Fruit fly (Drosophila melanogaster) whole organism, prepupa: Measurements from ENCODE around the gene PLCXD.

ENCODE experiments used
- CG11762 ChIP-seq: fragments of 200-800 bp; sonication (Bioruptor generic); optimal IDR thresholded peaks from 3 replicates; lab custom pipeline; 2016; ENCODE audit warnings: missing biosample characterization, missing genetic modification characterization; ENCODE audit not compliant: insufficient read depth
- CG3032 ChIP-seq: fragments of 200-800 bp; optimal IDR thresholded peaks from 2 replicates; lab custom pipeline; 2019; ENCODE audit warnings: missing biosample characterization, mild to moderate bottlenecking, missing genetic modification characterization, moderate library complexity
- CG31627 ChIP-seq: fragments of 200-800 bp; sonication (Bioruptor generic); optimal IDR thresholded peaks from 3 replicates; lab custom pipeline; 2016; ENCODE audit warnings: missing biosample characterization, missing genetic modification characterization
- Sox14 ChIP-seq: fragments of 200-800 bp; sonication (Bioruptor generic); optimal IDR thresholded peaks from 3 replicates; lab custom pipeline; 2016; ENCODE audit warnings: missing biosample characterization, missing genetic modification characterization
- acj6 ChIP-seq: fragments of 200-800 bp; sonication (Bioruptor generic); optimal IDR thresholded peaks from 3 replicates; lab custom pipeline; 2016; ENCODE audit warnings: missing biosample characterization, missing genetic modification characterization
- pdm3 ChIP-seq: fragments of 200-800 bp; sonication (Bioruptor generic); optimal IDR thresholded peaks from 3 replicates; lab custom pipeline; 2016; ENCODE audit warnings: missing biosample characterization, missing genetic modification characterization
- svp ChIP-seq: fragments of 200-800 bp; sonication (Bioruptor generic); peaks from one replicate; lab custom pipeline; 2016; ENCODE audit warnings: missing biosample characterization, missing genetic modification characterization

DNA sequence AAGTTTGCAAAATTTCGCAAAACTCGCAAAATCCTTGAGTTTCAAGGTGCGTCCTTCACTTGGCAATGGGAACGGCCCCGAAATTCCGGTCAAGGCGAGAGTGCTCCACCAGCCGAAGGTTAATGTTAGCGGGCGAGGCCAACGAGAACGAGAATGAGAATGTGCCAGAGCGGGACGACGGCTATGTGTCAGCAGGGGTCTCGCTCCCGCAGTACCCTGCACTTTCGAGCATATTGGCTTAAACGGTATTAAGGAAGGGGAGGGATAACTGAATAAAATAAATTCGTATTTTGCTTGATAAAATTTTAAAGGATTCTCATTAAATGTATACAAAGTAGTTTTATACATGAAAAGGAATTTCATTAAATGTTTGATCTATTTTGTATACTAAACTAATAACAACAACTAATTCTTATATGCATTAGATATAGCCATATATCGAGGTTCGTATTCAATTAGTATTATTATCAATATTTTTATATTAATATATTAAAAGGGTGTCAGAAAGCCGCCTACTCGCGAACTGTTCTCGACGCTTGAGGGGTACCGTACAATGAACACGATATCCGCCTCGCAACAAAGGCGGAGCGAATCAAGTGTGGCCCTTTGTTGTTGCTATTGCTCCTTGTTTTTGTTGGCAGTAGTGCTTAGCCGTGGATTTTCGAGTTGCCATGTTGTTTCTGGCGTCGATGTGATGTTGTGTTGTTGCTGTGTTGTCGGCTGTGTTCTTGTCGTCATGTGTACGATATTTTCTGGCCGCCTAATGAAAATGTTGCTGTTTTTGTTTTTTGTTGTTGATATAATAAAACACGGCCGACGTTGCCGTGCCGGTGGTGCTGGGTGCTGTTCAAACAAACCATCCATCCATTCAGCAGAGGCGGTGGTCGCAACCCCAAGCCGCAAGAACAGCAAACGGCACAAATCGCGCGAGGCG is 42.6 kb upstream of the PLCXD start:
- TF ChIP-seq svp (GFP tag; lab: Kevin White, UChicago) (peak; percentile 98), CG11762 (peak; percentile 84), CG31627 (peak; percentile 75), CG3032 (tag; lab: Kevin White, UChicago) (peak; percentile 95), Sox14 (peak; percentile 59), acj6 (GFP tag; lab: Kevin White, UChicago) (peak; percentile 88), pdm3 (peak; percentile 78)
